Fruit fly (Drosophila melanogaster) whole organism, embryonic: Measurements from ENCODE around the gene Dlic.
A peak's percentile ranks its signal among the peaks of the same experiment; 100 is the strongest.

Experiments
- CG12104 ChIP-seq: fragments of 200-800 bp; sonication (Bioruptor generic); optimal IDR thresholded peaks from 3 replicates; lab custom pipeline; 2016; ENCODE audit warnings: missing biosample characterization, missing genetic modification characterization
- CG13624 ChIP-seq: fragments of 200-800 bp; sonication (Bioruptor generic); optimal IDR thresholded peaks from 2 replicates; lab custom pipeline; 2016; ENCODE audit warnings: missing biosample characterization, missing genetic modification characterization
- CG14441 ChIP-seq: fragments of 200-800 bp; sonication (Bioruptor generic); IDR thresholded peaks from 2 replicates; pipeline ENCODE4 v1.3.6; 2022; ENCODE audit warnings: missing biosample characterization, missing genetic modification characterization
- CG15073 ChIP-seq: fragments of 200-800 bp; sonication (Bioruptor generic); optimal IDR thresholded peaks from 2 replicates; lab custom pipeline; 2016; ENCODE audit warnings: missing biosample characterization, missing genetic modification characterization
- CG1602 ChIP-seq: fragments of 200-800 bp; sonication (Bioruptor generic); optimal IDR thresholded peaks from 3 replicates; lab custom pipeline; 2016; ENCODE audit warnings: missing biosample characterization, missing genetic modification characterization
- CG1603 ChIP-seq: fragments of 200-800 bp; sonication (Bioruptor generic); optimal IDR thresholded peaks from 2 replicates; lab custom pipeline; 2019; ENCODE audit warnings: missing biosample characterization, mild to moderate bottlenecking, missing genetic modification characterization, moderate library complexity
- CG17359 ChIP-seq: fragments of 200-800 bp; sonication (Bioruptor generic); optimal IDR thresholded peaks from 3 replicates; lab custom pipeline; 2018; ENCODE audit warnings: missing biosample characterization, mild to moderate bottlenecking, missing genetic modification characterization, moderate library complexity
- CG2129 ChIP-seq: fragments of 200-800 bp; sonication (Bioruptor generic); IDR thresholded peaks from 2 replicates; pipeline ENCODE4 v1.3.6; 2022; ENCODE audit warnings: missing biosample characterization, missing genetic modification characterization; ENCODE audit not compliant: partially characterized antibody
- CG2875 ChIP-seq: fragments of 200-800 bp; sonication (Bioruptor generic); optimal IDR thresholded peaks from 2 replicates; lab custom pipeline; 2017; ENCODE audit warnings: missing biosample characterization, mild to moderate bottlenecking, missing genetic modification characterization, missing genetic modification reagents
- CG30020 ChIP-seq: fragments of 200-800 bp; optimal IDR thresholded peaks from 2 replicates; lab custom pipeline; 2019; ENCODE audit warnings: missing biosample characterization, mild to moderate bottlenecking, missing genetic modification characterization, moderate library complexity
- CG31388 ChIP-seq: fragments of 200-800 bp; sonication (Bioruptor generic); optimal IDR thresholded peaks from 2 replicates; lab custom pipeline; 2016; ENCODE audit warnings: missing biosample characterization, missing genetic modification characterization
- CG3163 ChIP-seq: fragments of 200-800 bp; sonication (Bioruptor generic); optimal IDR thresholded peaks from 3 replicates; lab custom pipeline; 2016; ENCODE audit warnings: missing biosample characterization, missing genetic modification characterization
- CG32772 ChIP-seq: fragments of 200-800 bp; sonication (Bioruptor generic); IDR thresholded peaks from 2 replicates; pipeline ENCODE4 v1.3.6; 2022; ENCODE audit warnings: missing biosample characterization, missing genetic modification characterization
- CG34422 ChIP-seq: fragments of 200-800 bp; sonication (Bioruptor generic); IDR thresholded peaks from 3 replicates; pipeline ENCODE4 v1.3.6; 2022; ENCODE audit warnings: missing biosample characterization, missing genetic modification characterization
- CG4820 ChIP-seq: fragments of 200-800 bp; sonication (Bioruptor generic); optimal IDR thresholded peaks from 3 replicates; lab custom pipeline; 2016; ENCODE audit warnings: missing biosample characterization, missing genetic modification characterization
- CG6689 ChIP-seq: fragments of 200-800 bp; sonication (Bioruptor generic); IDR thresholded peaks from 2 replicates; pipeline ENCODE4 v1.3.6; 2022; ENCODE audit warnings: missing biosample characterization, missing genetic modification characterization
- CG7786 ChIP-seq: fragments of 200-800 bp; sonication (Bioruptor generic); optimal IDR thresholded peaks from 2 replicates; lab custom pipeline; 2016; ENCODE audit warnings: missing biosample characterization, missing genetic modification characterization
- CG9797 ChIP-seq: fragments of 200-800 bp; sonication (Bioruptor generic); optimal IDR thresholded peaks from 3 replicates; lab custom pipeline; 2018; ENCODE audit warnings: missing biosample characterization, mild to moderate bottlenecking, missing genetic modification characterization
- D19B ChIP-seq: fragments of 200-800 bp; sonication (Bioruptor generic); optimal IDR thresholded peaks from 2 replicates; lab custom pipeline; 2017; ENCODE audit warnings: missing biosample characterization, mild to moderate bottlenecking, missing genetic modification characterization
- Deaf1 ChIP-seq: fragments of 200-800 bp; optimal IDR thresholded peaks from 3 replicates; lab custom pipeline; 2019; ENCODE audit warnings: missing biosample characterization, mild to moderate bottlenecking, missing genetic modification characterization, moderate library complexity
- Dip3 ChIP-seq: fragments of 200-800 bp; sonication (Bioruptor generic); optimal IDR thresholded peaks from 3 replicates; lab custom pipeline; 2016; ENCODE audit warnings: missing biosample characterization, missing genetic modification characterization
- Drgx ChIP-seq: fragments of 200-800 bp; sonication (Bioruptor generic); IDR thresholded peaks from 2 replicates; pipeline ENCODE4 v1.3.6; 2022; ENCODE audit warnings: missing biosample characterization, missing genetic modification characterization
- E2f1 ChIP-seq: fragments of 200-800 bp; sonication (Bioruptor generic); IDR thresholded peaks from 2 replicates; pipeline ENCODE4 v1.3.6; 2022; ENCODE audit warnings: missing biosample characterization, missing genetic modification characterization
- Hand ChIP-seq: fragments of 200-800 bp; sonication (Bioruptor generic); optimal IDR thresholded peaks from 2 replicates; lab custom pipeline; 2017; ENCODE audit warnings: mild to moderate bottlenecking, missing biosample characterization, missing genetic modification reagents, missing genetic modification characterization
- Hsf ChIP-seq: fragments of 200-800 bp; sonication (Bioruptor generic); optimal IDR thresholded peaks from 3 replicates; lab custom pipeline; 2016; ENCODE audit warnings: missing biosample characterization, missing genetic modification characterization
- MESR4 ChIP-seq: fragments of 200-800 bp; sonication (Bioruptor generic); optimal IDR thresholded peaks from 2 replicates; lab custom pipeline; 2018; ENCODE audit warnings: missing biosample characterization, mild to moderate bottlenecking, missing genetic modification characterization, moderate library complexity
- Med ChIP-seq: fragments of 200-800 bp; sonication (Bioruptor generic); peaks from one replicate; lab custom pipeline; 2016; ENCODE audit warnings: missing biosample characterization, missing genetic modification characterization, mild to moderate bottlenecking, inconsistent platforms, moderate library complexity
- Myb ChIP-seq: fragments of 200-800 bp; sonication (Bioruptor generic); optimal IDR thresholded peaks from 2 replicates; lab custom pipeline; 2016; ENCODE audit warnings: missing biosample characterization, missing genetic modification characterization
- Neu2 ChIP-seq: fragments of 200-800 bp; sonication (Bioruptor generic); optimal IDR thresholded peaks from 3 replicates; lab custom pipeline; 2016; ENCODE audit warnings: missing biosample characterization, missing genetic modification characterization, borderline replicate concordance
- Taf1 ChIP-seq: fragments of 200-800 bp; sonication (Bioruptor generic); IDR thresholded peaks from 2 replicates; pipeline ENCODE4 v1.3.6; 2022; ENCODE audit warnings: missing biosample characterization, missing genetic modification characterization
- Usf ChIP-seq: fragments of 200-800 bp; sonication (Bioruptor generic); optimal IDR thresholded peaks from 2 replicates; lab custom pipeline; 2017; ENCODE audit warnings: missing genotype, missing biosample characterization, missing genetic modification characterization
- ap ChIP-seq: fragments of 200-800 bp; sonication (Bioruptor generic); IDR thresholded peaks from 2 replicates; pipeline ENCODE4 v1.3.6; 2022; ENCODE audit warnings: missing biosample characterization, missing genetic modification characterization
- ara ChIP-seq: fragments of 200-800 bp; sonication (Bioruptor generic); IDR thresholded peaks from 2 replicates; pipeline ENCODE4 v1.3.6; 2022; ENCODE audit warnings: missing biosample characterization, missing genetic modification characterization
- btn ChIP-seq: fragments of 200-800 bp; sonication (Bioruptor generic); optimal IDR thresholded peaks from 2 replicates; lab custom pipeline; 2016; ENCODE audit warnings: missing biosample characterization, missing genetic modification characterization
- chn ChIP-seq: fragments of 200-800 bp; sonication (Bioruptor generic); optimal IDR thresholded peaks from 2 replicates; lab custom pipeline; 2016; ENCODE audit warnings: missing biosample characterization, missing genetic modification characterization
- crol ChIP-seq: fragments of 200-800 bp; sonication (Bioruptor generic); IDR thresholded peaks from 2 replicates; pipeline ENCODE4 v1.3.6; 2022; ENCODE audit warnings: missing biosample characterization, missing genetic modification characterization
- crp ChIP-seq, 2 experiments: fragments of 200-800 bp; sonication (Bioruptor generic); optimal IDR thresholded peaks; 2 replicates in 1 of 2; 3 replicates in 1 of 2; lab custom pipeline; 2017; ENCODE audit warnings: missing biosample characterization in 2 of 2, missing genetic modification characterization in 2 of 2, mild to moderate bottlenecking in 1 of 2, moderate library complexity in 1 of 2
- disco-r ChIP-seq: fragments of 200-800 bp; sonication (Bioruptor generic); optimal IDR thresholded peaks from 2 replicates; lab custom pipeline; 2016; ENCODE audit warnings: missing biosample characterization, missing genetic modification characterization
- dm ChIP-seq: fragments of 200-800 bp; sonication (Bioruptor generic); optimal IDR thresholded peaks from 3 replicates; lab custom pipeline; 2016; ENCODE audit warnings: missing biosample characterization, missing genetic modification characterization
- dpn ChIP-seq, 2 experiments: fragments of 200-800 bp; sonication (Bioruptor generic); optimal IDR thresholded peaks; 3 replicates each; lab custom pipeline; 2016; ENCODE audit warnings: missing biosample characterization in 2 of 2, missing genetic modification characterization in 2 of 2
- lilli ChIP-seq: fragments of 200-800 bp; sonication (Bioruptor generic); optimal IDR thresholded peaks from 3 replicates; lab custom pipeline; 2016; ENCODE audit warnings: missing biosample characterization, missing genetic modification characterization
- oc ChIP-seq: fragments of 200-800 bp; sonication (Bioruptor generic); optimal IDR thresholded peaks from 2 replicates; lab custom pipeline; 2018; ENCODE audit warnings: missing biosample characterization, mild to moderate bottlenecking, missing genetic modification characterization, moderate library complexity
- pb ChIP-seq: fragments of 200-800 bp; sonication (Bioruptor generic); optimal IDR thresholded peaks from 3 replicates; lab custom pipeline; 2016; ENCODE audit warnings: missing biosample characterization, missing genetic modification characterization
- phol ChIP-seq: fragments of 200-800 bp; sonication (Bioruptor generic); optimal IDR thresholded peaks from 3 replicates; lab custom pipeline; 2018; ENCODE audit warnings: missing biosample characterization, mild to moderate bottlenecking, missing genetic modification characterization, moderate library complexity
- prd ChIP-seq, 3 experiments: fragments of >200 bp in 2 of 3; fragments of 200-800 bp in 1 of 3; sonication (Bioruptor generic) in 1 of 3; optimal IDR thresholded peaks in 2 of 3; IDR thresholded peaks in 1 of 3; 2 replicates in 2 of 3; 3 replicates in 1 of 3; pipeline versions ENCODE4 v1.3.6 to Lab custom; 2017 to 2022; ENCODE audit warnings: missing biosample characterization in 1 of 3, missing genetic modification characterization in 1 of 3
- sens ChIP-seq: fragments of 200-800 bp; sonication (Bioruptor generic); peaks from one replicate; lab custom pipeline; 2016; ENCODE audit warnings: missing biosample characterization, missing genetic modification characterization
- shn ChIP-seq: fragments of 200-800 bp; sonication (Bioruptor generic); optimal IDR thresholded peaks from 3 replicates; lab custom pipeline; 2016; ENCODE audit warnings: missing biosample characterization, missing genetic modification characterization
- vnd ChIP-seq: fragments of 200-800 bp; sonication (Bioruptor generic); IDR thresholded peaks from 3 replicates; pipeline ENCODE4 v1.3.6; 2022; ENCODE audit warnings: missing biosample characterization, missing genetic modification characterization; ENCODE audit not compliant: partially characterized antibody
- zfh2 ChIP-seq: fragments of 200-800 bp; sonication (Bioruptor generic); optimal IDR thresholded peaks from 2 replicates; lab custom pipeline; 2016; ENCODE audit warnings: missing biosample characterization, missing genetic modification characterization

Gene Dlic

dm6 chrX:11168958-11169357 is 14.7 kb downstream of the Dlic start, which contains the start of gene Antdh (continued):
- TF ChIP-seq pb (GFP tag; lab: Kevin White, UChicago): no peak
- TF ChIP-seq shn (GFP tag; lab: Kevin White, UChicago): no peak
- no peak for TF ChIP-seq CG1602 (GFP tag; lab: Kevin White, UChicago)
- no peak for TF ChIP-seq CG3163
- TF ChIP-seq CG4820 (GFP tag; lab: Kevin White, UChicago): no peak
- TF ChIP-seq CG12104: no peak
- peak; percentile 21; the same call in 1 of the 2 replicates for TF ChIP-seq Drgx
- no peak for TF ChIP-seq Myb
- TF ChIP-seq dm (GFP tag; lab: Kevin White, UChicago): no peak
- TF ChIP-seq CG31388 (GFP tag; lab: Kevin White, UChicago): no peak
- no peak for TF ChIP-seq CG7786
- no peak for TF ChIP-seq ap
- TF ChIP-seq CG34422 (GFP tag; lab: Robert Waterston, UW): no peak
- TF ChIP-seq ara (GFP tag; lab: Robert Waterston, UW): no peak
- peak; percentile 33 for TF ChIP-seq Med (GFP tag; lab: Kevin White, UChicago)
- TF ChIP-seq sens (GFP tag; lab: Kevin White, UChicago): peak; percentile 60
- no peak for TF ChIP-seq Usf
- peak; percentile 40; the same call in 1 of the 2 replicates for TF ChIP-seq CG6689 (GFP tag; lab: Robert Waterston, UW)
- no peak for TF ChIP-seq btn (GFP tag; lab: Kevin White, UChicago)
- no peak for TF ChIP-seq Dip3 (GFP tag; lab: Kevin White, UChicago)
- TF ChIP-seq CG13624 (GFP tag; lab: Kevin White, UChicago): no peak
- no peak for TF ChIP-seq vnd (GFP tag; lab: Robert Waterston, UW)
- TF ChIP-seq CG1603 (tag; lab: Kevin White, UChicago): peak; percentile 21
- no peak for TF ChIP-seq E2f1 (GFP tag; lab: Robert Waterston, UW)
- TF ChIP-seq phol: no peak
- no peak for TF ChIP-seq D19B (GFP tag; lab: Kevin White, UChicago)
- no peak for TF ChIP-seq CG14441 (GFP tag; lab: Robert Waterston, UW)
- no peak for TF ChIP-seq Neu2 (GFP tag; lab: Kevin White, UChicago)
- TF ChIP-seq dpn (GFP tag; optimal IDR thresholded peaks at IDR 0.05; lab: Kevin White, UChicago): no peak
- TF ChIP-seq CG2875: no peak
- no peak for TF ChIP-seq crp (GFP tag; optimal IDR thresholded peaks at IDR 0.05; lab: Kevin White, UChicago)

DNA sequence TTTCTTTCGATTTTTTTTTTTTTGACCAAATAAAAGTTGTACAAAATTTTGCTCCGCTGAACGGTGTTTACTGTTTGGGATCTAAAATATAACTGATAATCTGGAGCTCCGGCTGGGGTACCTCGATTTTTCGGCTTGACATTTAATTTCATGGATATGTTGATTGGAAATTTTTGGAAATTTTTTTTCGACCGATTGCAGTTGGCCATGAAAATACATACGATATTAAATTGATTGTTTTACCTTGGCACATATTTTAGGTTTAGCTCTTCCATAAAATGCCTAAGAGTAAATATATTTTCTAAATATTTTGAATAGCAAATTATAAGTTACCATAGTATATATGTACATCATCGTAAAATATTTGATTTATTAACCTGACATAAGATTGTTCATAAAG is 16.4 kb downstream of the Dlic start, which contains the start of gene CG1394:
CG1394 (minus strand) TSS at position 101 of the 400 bp plus-strand sequence.
- TF ChIP-seq disco-r (GFP tag; lab: Kevin White, UChicago) (no peak), Hsf (GFP tag; lab: Kevin White, UChicago) (no peak), lilli (GFP tag; lab: Kevin White, UChicago) (no peak), prd (optimal IDR thresholded peaks at IDR 0.05; lab: Kevin White, UChicago) (no peak), prd (GFP tag; IDR thresholded peaks at IDR 0.05; lab: Robert Waterston, UW) (no peak), CG32772 (no peak)

DNA sequence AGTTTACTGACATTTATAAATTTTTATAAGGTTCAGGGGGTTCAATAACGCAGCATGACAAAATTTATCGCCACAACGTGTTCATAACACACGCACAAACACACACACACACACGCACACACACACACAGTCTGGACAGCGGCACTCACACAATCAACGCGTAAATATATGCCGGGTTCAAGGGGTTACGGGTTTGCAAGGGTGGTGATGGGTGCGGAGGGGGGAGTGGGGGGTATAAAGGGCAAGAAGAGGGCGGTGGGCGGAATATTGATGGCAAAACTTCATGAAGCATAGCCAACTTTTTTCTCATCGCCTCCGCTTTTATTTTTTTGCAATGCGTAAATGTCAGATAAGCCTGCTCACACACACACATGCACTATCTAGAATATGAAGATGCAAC is 21.9 kb downstream of the Dlic start:
- peak; percentile 56 for TF ChIP-seq crol
- no peak for TF ChIP-seq CG17359 (tag; lab: Kevin White, UChicago)

- TF ChIP-seq oc (tag; lab: Kevin White, UChicago) (no peak), zfh2 (GFP tag; lab: Kevin White, UChicago) (no peak), CG30020 (tag; lab: Kevin White, UChicago) (no peak), Taf1 (GFP tag; lab: Robert Waterston, UW) (no peak), MESR4 (no peak), chn (GFP tag; lab: Kevin White, UChicago) (no peak), Deaf1 (tag; lab: Kevin White, UChicago) (no peak), CG2129 (GFP tag; lab: Robert Waterston, UW) (no peak), Hand (GFP tag; lab: Kevin White, UChicago) (no peak), CG9797 (GFP tag; lab: Kevin White, UChicago) (no peak), CG15073 (GFP tag; lab: Kevin White, UChicago) (no peak)
These were observed 28.4 kb downstream of the Dlic start, which contains the start of gene CG15200 for dm6 chrX:11182631-11183030. CG15200 (plus strand) TSS chrX:11182931.
